Worm (Caenorhabditis elegans) whole organism, late embryonic: Measurements from ENCODE around the gene atgp-2.

Source experiments
- C08G9.2 ChIP-seq: sonication (generic microtip); optimal IDR thresholded peaks from 2 replicates; lab custom pipeline; 2016; ENCODE audit warnings: mild to moderate bottlenecking, missing genetic modification characterization, moderate library complexity, missing compliant biosample characterization
- K09A11.1 ChIP-seq: sonication (generic microtip); optimal IDR thresholded peaks from 2 replicates; lab custom pipeline; 2017; ENCODE audit warnings: antibody characterized with exemption, mild to moderate bottlenecking, missing genetic modification characterization, missing compliant biosample characterization; ENCODE audit not compliant: insufficient read depth
- T23F11.4 ChIP-seq: fragments of 200-800 bp; sonication (Bioruptor generic); optimal IDR thresholded peaks from 2 replicates; lab custom pipeline; 2018; ENCODE audit warnings: mild to moderate bottlenecking, missing genetic modification characterization, missing compliant biosample characterization
- Y22D7AL.16 ChIP-seq: sonication (generic microtip); optimal IDR thresholded peaks from 2 replicates; lab custom pipeline; 2016; ENCODE audit warnings: missing genetic modification characterization, missing compliant biosample characterization
- ama-1 ChIP-seq: fragments of 150-350 bp; optimal IDR thresholded peaks from 2 replicates; lab custom pipeline; 2014
- ceh-18 ChIP-seq: sonication (generic microtip); optimal IDR thresholded peaks from 2 replicates; lab custom pipeline; 2016; ENCODE audit warnings: missing genetic modification characterization, missing compliant biosample characterization
- ceh-19 ChIP-seq: fragments of 200-800 bp; sonication (Bioruptor generic); optimal IDR thresholded peaks from 2 replicates; lab custom pipeline; 2018; ENCODE audit warnings: mild to moderate bottlenecking, missing genetic modification characterization, missing compliant biosample characterization
- ceh-22 ChIP-seq: sonication (generic microtip); optimal IDR thresholded peaks from 2 replicates; lab custom pipeline; 2017; ENCODE audit warnings: missing biosample characterization, missing genetic modification characterization
- ceh-30 ChIP-seq: fragments of 150-350 bp; optimal IDR thresholded peaks from 2 replicates; lab custom pipeline; 2014; ENCODE audit warnings: missing biosample characterization, missing genetic modification characterization
- ceh-34 ChIP-seq: sonication (generic microtip); optimal IDR thresholded peaks from 2 replicates; lab custom pipeline; 2016; ENCODE audit warnings: mild to moderate bottlenecking, missing genetic modification characterization, missing compliant biosample characterization
- ceh-48 ChIP-seq: sonication (generic microtip); optimal IDR thresholded peaks from 2 replicates; lab custom pipeline; 2016; ENCODE audit warnings: missing genetic modification characterization, inconsistent platforms, missing compliant biosample characterization
- ceh-9 ChIP-seq: sonication (generic microtip); optimal IDR thresholded peaks from 2 replicates; lab custom pipeline; 2016; ENCODE audit warnings: mild to moderate bottlenecking, missing genetic modification characterization, inconsistent platforms, missing compliant biosample characterization
- dmd-4 ChIP-seq: sonication (generic microtip); optimal IDR thresholded peaks from 2 replicates; lab custom pipeline; 2016; ENCODE audit warnings: borderline replicate concordance, missing genetic modification characterization, missing compliant biosample characterization
- elt-2 ChIP-seq: sonication (generic microtip); optimal IDR thresholded peaks from 2 replicates; lab custom pipeline; 2016; ENCODE audit warnings: missing genetic modification reagents, missing genetic modification characterization, missing compliant biosample characterization
- elt-4 ChIP-seq: sonication (generic microtip); optimal IDR thresholded peaks from 2 replicates; lab custom pipeline; 2016; ENCODE audit warnings: missing genetic modification characterization, missing compliant biosample characterization
- ets-4 ChIP-seq: sonication (generic microtip); optimal IDR thresholded peaks from 2 replicates; lab custom pipeline; 2016; ENCODE audit warnings: missing genetic modification characterization, missing compliant biosample characterization
- fax-1 ChIP-seq: sonication (generic microtip); optimal IDR thresholded peaks from 2 replicates; lab custom pipeline; 2016; ENCODE audit warnings: missing genotype, missing genetic modification characterization, missing compliant biosample characterization
- fkh-10 ChIP-seq: fragments of 150-350 bp; optimal IDR thresholded peaks from 2 replicates; lab custom pipeline; 2014; ENCODE audit warnings: missing biosample characterization, missing genetic modification reagents, missing genetic modification characterization
- gmeb-2 ChIP-seq: sonication (generic microtip); optimal IDR thresholded peaks from 2 replicates; lab custom pipeline; 2016; ENCODE audit warnings: missing genetic modification characterization, inconsistent platforms, missing compliant biosample characterization
- hlh-13 ChIP-seq: fragments of 200-800 bp; sonication (Bioruptor generic); optimal IDR thresholded peaks from 2 replicates; lab custom pipeline; 2018; ENCODE audit warnings: mild to moderate bottlenecking, missing genetic modification characterization, missing compliant biosample characterization
- hlh-8 ChIP-seq: sonication (generic microtip); optimal IDR thresholded peaks from 2 replicates; lab custom pipeline; 2016; ENCODE audit warnings: missing genotype, missing genetic modification characterization, missing compliant biosample characterization
- lim-6 ChIP-seq: sonication (generic microtip); optimal IDR thresholded peaks from 2 replicates; lab custom pipeline; 2016; ENCODE audit warnings: missing genetic modification characterization, missing compliant biosample characterization
- lin-11 ChIP-seq: fragments of 200-800 bp; sonication (Bioruptor generic); optimal IDR thresholded peaks from 2 replicates; lab custom pipeline; 2018; ENCODE audit warnings: mild to moderate bottlenecking, missing genetic modification characterization, missing compliant biosample characterization
- nfya-1 ChIP-seq: sonication (generic microtip); optimal IDR thresholded peaks from 2 replicates; lab custom pipeline; 2017; ENCODE audit warnings: missing genetic modification characterization, mild to moderate bottlenecking, missing compliant biosample characterization, antibody characterized with exemption, moderate library complexity
- nhr-11 ChIP-seq: fragments of 150-350 bp; optimal IDR thresholded peaks from 2 replicates; lab custom pipeline; 2014; ENCODE audit warnings: missing biosample characterization, missing genetic modification characterization
- nhr-232 ChIP-seq: sonication (generic microtip); optimal IDR thresholded peaks from 2 replicates; lab custom pipeline; 2016; ENCODE audit warnings: missing genetic modification characterization, missing compliant biosample characterization
- pag-3 ChIP-seq: sonication (generic microtip); optimal IDR thresholded peaks from 2 replicates; lab custom pipeline; 2016; ENCODE audit warnings: missing compliant biosample characterization, missing genetic modification characterization, borderline replicate concordance
- pax-1 ChIP-seq: fragments of 150-350 bp; optimal IDR thresholded peaks from 2 replicates; lab custom pipeline; 2014; ENCODE audit warnings: missing biosample characterization, missing genetic modification characterization
- pros-1 ChIP-seq: fragments of 150-350 bp; optimal IDR thresholded peaks from 2 replicates; lab custom pipeline; 2014; ENCODE audit warnings: missing biosample characterization, missing genetic modification reagents, missing genetic modification characterization
- sdc-2 ChIP-seq: sonication (generic microtip); optimal IDR thresholded peaks from 2 replicates; lab custom pipeline; 2016; ENCODE audit warnings: missing genotype, missing genetic modification characterization, missing compliant biosample characterization
- sox-4 ChIP-seq: sonication (generic microtip); optimal IDR thresholded peaks from 2 replicates; lab custom pipeline; 2017; ENCODE audit warnings: mild to moderate bottlenecking, missing genetic modification characterization, inconsistent platforms, missing compliant biosample characterization
- unc-3 ChIP-seq, 2 experiments: fragments of 200-800 bp in 1 of 2; sonication (Bioruptor generic) in 1 of 2; sonication (generic microtip) in 1 of 2; conservative IDR thresholded peaks in 1 of 2; optimal IDR thresholded peaks in 1 of 2; 2 replicates each; pipeline versions ENCODE4 v1.3.6 to Lab custom; 2016 to 2022; ENCODE audit warnings: missing compliant biosample characterization in 2 of 2, missing genetic modification characterization in 2 of 2, missing genetic modification reagents in 1 of 2
- unc-42 ChIP-seq: sonication (generic microtip); optimal IDR thresholded peaks from 2 replicates; lab custom pipeline; 2016; ENCODE audit warnings: missing genotype, missing genetic modification characterization, missing compliant biosample characterization
- unc-55 ChIP-seq: sonication (generic microtip); optimal IDR thresholded peaks from 2 replicates; lab custom pipeline; 2017; ENCODE audit warnings: missing biosample characterization, missing genetic modification reagents, missing genetic modification characterization
- unc-86 ChIP-seq: sonication (generic microtip); optimal IDR thresholded peaks from 2 replicates; lab custom pipeline; 2016; ENCODE audit warnings: missing genetic modification characterization, missing compliant biosample characterization
- zip-5 ChIP-seq: sonication (generic microtip); optimal IDR thresholded peaks from 2 replicates; lab custom pipeline; 2016; ENCODE audit warnings: missing genetic modification characterization, missing compliant biosample characterization
- ztf-16 ChIP-seq: sonication (generic microtip); optimal IDR thresholded peaks from 2 replicates; lab custom pipeline; 2017; ENCODE audit warnings: missing genetic modification characterization, missing compliant biosample characterization

Gene atgp-2

ce11 chrII:14608508-14608907 lies 35.4 kb downstream of the atgp-2 start:
- TF ChIP-seq pax-1: no peak
- TF ChIP-seq ets-4 (tag; lab: Kevin White, UChicago): no peak
- TF ChIP-seq T23F11.4 (GFP tag; lab: Kevin White, UChicago): no peak
- no peak for TF ChIP-seq nhr-11 (tag; lab: Kevin White, UChicago)
- no peak for TF ChIP-seq fax-1 (tag; lab: Kevin White, UChicago)
- no peak for TF ChIP-seq dmd-4

ce11 chrII:14606172-14606571 lies 37.7 kb downstream of the atgp-2 start, which contains the start of gene arl-3:
Gene arl-3, plus strand, starts transcription at chrII:14606472.
- TF ChIP-seq gmeb-2: no peak
- no peak for TF ChIP-seq K09A11.1
- TF ChIP-seq ceh-18 (tag; lab: Kevin White, UChicago): no peak
- TF ChIP-seq C08G9.2: no peak
- no peak for TF ChIP-seq fkh-10 (GFP tag; lab: Kevin White, UChicago)
- TF ChIP-seq hlh-13 (GFP tag; lab: Kevin White, UChicago): no peak
- no peak for TF ChIP-seq ceh-48 (tag; lab: Kevin White, UChicago)
- no peak for TF ChIP-seq ama-1 (lab: Kevin White, UChicago)
- TF ChIP-seq pros-1: no peak
- TF ChIP-seq nhr-11 (tag; lab: Kevin White, UChicago): no peak
- TF ChIP-seq ceh-22 (tag; lab: Kevin White, UChicago): no peak
- no peak for TF ChIP-seq ceh-34 (tag; lab: Kevin White, UChicago)
- no peak for TF ChIP-seq unc-3 (GFP tag; conservative IDR thresholded peaks at IDR 0.05; lab: Robert Waterston, UW)
- no peak for TF ChIP-seq unc-3 (tag; optimal IDR thresholded peaks at IDR 0.05; lab: Kevin White, UChicago)
- no peak for TF ChIP-seq T23F11.4 (GFP tag; lab: Kevin White, UChicago)
- TF ChIP-seq lin-11 (tag; lab: Kevin White, UChicago): no peak
- no peak for TF ChIP-seq sox-4 (tag; lab: Kevin White, UChicago)
- TF ChIP-seq, all 69 proteins: peak for 0

ce11 chrII:14605479-14605878 lies 38.4 kb downstream of the atgp-2 start, which contains the start of gene F19H8.2:
Gene F19H8.2, minus strand, starts transcription at chrII:14605869.
- TF ChIP-seq elt-2 (tag; lab: Kevin White, UChicago): no peak
- no peak for TF ChIP-seq unc-3 (GFP tag; conservative IDR thresholded peaks at IDR 0.05; lab: Robert Waterston, UW)
- no peak for TF ChIP-seq unc-3 (tag; optimal IDR thresholded peaks at IDR 0.05; lab: Kevin White, UChicago)
- no peak for TF ChIP-seq ceh-48 (tag; lab: Kevin White, UChicago)
- no peak for TF ChIP-seq C08G9.2
- no peak for TF ChIP-seq pag-3 (tag; lab: Kevin White, UChicago)
- TF ChIP-seq unc-86 (tag; lab: Kevin White, UChicago): no peak
- TF ChIP-seq nfya-1 (tag; lab: Kevin White, UChicago): no peak
- TF ChIP-seq zip-5: no peak

- TF ChIP-seq ceh-9 (tag; lab: Kevin White, UChicago): no peak
- TF ChIP-seq pros-1: no peak
- no peak for TF ChIP-seq ceh-30
- TF ChIP-seq hlh-8 (tag; lab: Kevin White, UChicago): no peak
- TF ChIP-seq ceh-18 (tag; lab: Kevin White, UChicago): no peak
- no peak for TF ChIP-seq ceh-22 (tag; lab: Kevin White, UChicago)
- TF ChIP-seq unc-55 (GFP tag; lab: Kevin White, UChicago): no peak
- TF ChIP-seq zip-5: no peak
- no peak for TF ChIP-seq Y22D7AL.16 (tag; lab: Kevin White, UChicago)
- TF ChIP-seq unc-3 (GFP tag; conservative IDR thresholded peaks at IDR 0.05; lab: Robert Waterston, UW): no peak
- no peak for TF ChIP-seq unc-3 (tag; optimal IDR thresholded peaks at IDR 0.05; lab: Kevin White, UChicago)
- TF ChIP-seq sdc-2 (tag; lab: Kevin White, UChicago): no peak
- TF ChIP-seq ceh-34 (tag; lab: Kevin White, UChicago): no peak
- no peak for TF ChIP-seq T23F11.4 (GFP tag; lab: Kevin White, UChicago)
- TF ChIP-seq ztf-16 (tag; lab: Kevin White, UChicago): no peak
- no peak for TF ChIP-seq lin-11 (tag; lab: Kevin White, UChicago)
- no peak for TF ChIP-seq ceh-19
- TF ChIP-seq nhr-232 (tag; lab: Kevin White, UChicago): no peak
- TF ChIP-seq lim-6 (tag; lab: Kevin White, UChicago): no peak
- TF ChIP-seq unc-42 (tag; lab: Kevin White, UChicago): no peak
- no peak for TF ChIP-seq elt-4 (tag; lab: Kevin White, UChicago)
Observed at ce11 chrII:14605026-14605425, 38.9 kb downstream of the atgp-2 start.
